Fruit fly (Drosophila melanogaster) whole organism, embryonic: ENCODE measurements around the gene Pink1.

Experiments
- B-H1 ChIP-seq: fragments of 200-800 bp; sonication (Bioruptor generic); IDR thresholded peaks from 3 replicates; pipeline ENCODE4 v1.3.6; 2022; ENCODE audit warnings: missing biosample characterization, missing genetic modification characterization
- Bdp1 ChIP-seq: fragments of 200-800 bp; sonication (Bioruptor generic); optimal IDR thresholded peaks from 3 replicates; lab custom pipeline; 2016; ENCODE audit warnings: missing biosample characterization, missing genetic modification characterization
- CG10366 ChIP-seq: fragments of 200-800 bp; sonication (Bioruptor generic); IDR thresholded peaks from 2 replicates; pipeline ENCODE4 v1.3.6; 2022; ENCODE audit warnings: missing biosample characterization, missing genetic modification characterization
- CG15479 ChIP-seq: fragments of 200-800 bp; sonication (Bioruptor generic); optimal IDR thresholded peaks from 3 replicates; lab custom pipeline; 2019; ENCODE audit warnings: missing biosample characterization, mild to moderate bottlenecking, missing genetic modification characterization, moderate library complexity
- CG15601 ChIP-seq: fragments of 200-800 bp; sonication (Bioruptor generic); optimal IDR thresholded peaks from 3 replicates; lab custom pipeline; 2019; ENCODE audit warnings: missing biosample characterization, mild to moderate bottlenecking, missing genetic modification characterization, moderate library complexity
- CG1602 ChIP-seq: fragments of 200-800 bp; sonication (Bioruptor generic); optimal IDR thresholded peaks from 3 replicates; lab custom pipeline; 2016; ENCODE audit warnings: missing biosample characterization, missing genetic modification characterization
- CG16779 ChIP-seq: fragments of 200-800 bp; sonication (Bioruptor generic); IDR thresholded peaks from 2 replicates; pipeline ENCODE4 v1.3.6; 2022; ENCODE audit warnings: missing biosample characterization, missing genetic modification characterization
- CG2199 ChIP-seq: fragments of 200-800 bp; sonication (Bioruptor generic); IDR thresholded peaks from 3 replicates; pipeline ENCODE4 v1.3.6; 2022; ENCODE audit warnings: missing biosample characterization, missing genetic modification characterization
- CG3281 ChIP-seq: fragments of 200-800 bp; sonication (Bioruptor generic); optimal IDR thresholded peaks from 3 replicates; lab custom pipeline; 2017; ENCODE audit warnings: missing biosample characterization, mild to moderate bottlenecking, missing genetic modification characterization
- CG4404 ChIP-seq: fragments of 200-800 bp; sonication (Bioruptor generic); IDR thresholded peaks from 2 replicates; pipeline ENCODE4 v1.3.6; 2022; ENCODE audit warnings: missing biosample characterization, missing genetic modification characterization
- CG5245 ChIP-seq: fragments of 200-800 bp; sonication (Bioruptor generic); optimal IDR thresholded peaks from 3 replicates; lab custom pipeline; 2016; ENCODE audit warnings: missing biosample characterization, missing genetic modification characterization
- CG8281 ChIP-seq: fragments of 200-800 bp; sonication (Bioruptor generic); optimal IDR thresholded peaks from 2 replicates; lab custom pipeline; 2018; ENCODE audit warnings: missing biosample characterization, mild to moderate bottlenecking, missing genetic modification characterization, moderate library complexity
- Chrac-16 ChIP-seq: fragments of 200-800 bp; sonication (Bioruptor generic); optimal IDR thresholded peaks from 3 replicates; lab custom pipeline; 2016; ENCODE audit warnings: missing biosample characterization, missing genetic modification characterization
- CrebB ChIP-seq: fragments of 200-800 bp; sonication (Bioruptor generic); optimal IDR thresholded peaks from 3 replicates; lab custom pipeline; 2018; ENCODE audit warnings: missing biosample characterization, mild to moderate bottlenecking, missing genetic modification characterization
- Dip3 ChIP-seq: fragments of 200-800 bp; sonication (Bioruptor generic); optimal IDR thresholded peaks from 3 replicates; lab custom pipeline; 2016; ENCODE audit warnings: missing biosample characterization, missing genetic modification characterization
- Doc3 ChIP-seq: fragments of 200-800 bp; sonication (Bioruptor generic); IDR thresholded peaks from 3 replicates; pipeline ENCODE4 v1.3.6; 2022; ENCODE audit warnings: missing biosample characterization, missing genetic modification characterization; ENCODE audit not compliant: partially characterized antibody
- Ets65A ChIP-seq: fragments of 200-800 bp; sonication (Bioruptor generic); peaks from one replicate; lab custom pipeline; 2016; ENCODE audit warnings: missing biosample characterization, missing genetic modification characterization
- HLHmδ ChIP-seq: fragments of 200-800 bp; sonication (Bioruptor generic); optimal IDR thresholded peaks from 2 replicates; lab custom pipeline; 2018; ENCODE audit warnings: missing biosample characterization, mild to moderate bottlenecking, missing genetic modification characterization, moderate library complexity
- Mad ChIP-seq: fragments of 200-800 bp; sonication (Bioruptor generic); optimal IDR thresholded peaks from 2 replicates; lab custom pipeline; 2016; ENCODE audit warnings: missing biosample characterization, missing genetic modification characterization
- Max ChIP-seq: fragments of 200-800 bp; sonication (Bioruptor generic); optimal IDR thresholded peaks from 2 replicates; lab custom pipeline; 2016; ENCODE audit warnings: missing biosample characterization, mild to moderate bottlenecking, missing genetic modification characterization
- NC2β ChIP-seq: fragments of 200-800 bp; sonication (Bioruptor generic); optimal IDR thresholded peaks from 2 replicates; lab custom pipeline; 2016; ENCODE audit warnings: missing biosample characterization, missing genetic modification characterization
- Optix ChIP-seq: fragments of 200-800 bp; sonication (Bioruptor generic); IDR thresholded peaks from 3 replicates; pipeline ENCODE4 v1.3.6; 2022; ENCODE audit warnings: missing biosample characterization, missing genetic modification characterization
- Ssrp ChIP-seq: fragments of 200-800 bp; sonication (Bioruptor generic); optimal IDR thresholded peaks from 2 replicates; lab custom pipeline; 2018; ENCODE audit warnings: missing biosample characterization, mild to moderate bottlenecking, missing genetic modification characterization, moderate library complexity
- ap ChIP-seq: fragments of 200-800 bp; sonication (Bioruptor generic); IDR thresholded peaks from 2 replicates; pipeline ENCODE4 v1.3.6; 2022; ENCODE audit warnings: missing biosample characterization, missing genetic modification characterization
- bowl ChIP-seq: fragments of 200-800 bp; sonication (Bioruptor generic); IDR thresholded peaks from 2 replicates; pipeline ENCODE4 v1.3.6; 2022; ENCODE audit warnings: missing biosample characterization, missing genetic modification characterization
- crp ChIP-seq, 2 experiments: fragments of 200-800 bp; sonication (Bioruptor generic); optimal IDR thresholded peaks; 2 replicates in 1 of 2; 3 replicates in 1 of 2; lab custom pipeline; 2017; ENCODE audit warnings: missing biosample characterization in 2 of 2, missing genetic modification characterization in 2 of 2, mild to moderate bottlenecking in 1 of 2, moderate library complexity in 1 of 2
- danr ChIP-seq: fragments of 200-800 bp; sonication (Bioruptor generic); IDR thresholded peaks from 2 replicates; pipeline ENCODE4 v1.3.6; 2022; ENCODE audit warnings: missing biosample characterization, missing genetic modification characterization
- dysf ChIP-seq: fragments of 200-800 bp; sonication (Bioruptor generic); IDR thresholded peaks from 3 replicates; pipeline ENCODE4 v1.3.6; 2022; ENCODE audit warnings: missing biosample characterization, missing genetic modification characterization
- fd102C ChIP-seq: fragments of 200-800 bp; sonication (Bioruptor generic); optimal IDR thresholded peaks from 2 replicates; lab custom pipeline; 2018; ENCODE audit warnings: missing biosample characterization, mild to moderate bottlenecking, missing genetic modification characterization, moderate library complexity
- fru ChIP-seq: fragments of >200 bp; optimal IDR thresholded peaks from 2 replicates; lab custom pipeline; 2017
- ftz-f1 ChIP-seq: fragments of 200-800 bp; sonication (Bioruptor generic); optimal IDR thresholded peaks from 2 replicates; lab custom pipeline; 2016; ENCODE audit warnings: missing biosample characterization, missing genetic modification characterization
- gcm2 ChIP-seq: fragments of 200-800 bp; sonication (Bioruptor generic); optimal IDR thresholded peaks from 2 replicates; lab custom pipeline; 2016; ENCODE audit warnings: missing biosample characterization, missing genetic modification characterization
- gem ChIP-seq: fragments of 200-800 bp; sonication (Bioruptor generic); optimal IDR thresholded peaks from 2 replicates; lab custom pipeline; 2019; ENCODE audit warnings: missing biosample characterization, mild to moderate bottlenecking, missing genetic modification characterization, moderate library complexity
- hb ChIP-seq: fragments of 200-800 bp; sonication (Bioruptor generic); IDR thresholded peaks from 3 replicates; pipeline ENCODE4 v1.3.6; 2022; ENCODE audit warnings: missing biosample characterization, missing genetic modification characterization; ENCODE audit not compliant: partially characterized antibody
- kah ChIP-seq: fragments of 200-800 bp; sonication (Bioruptor generic); optimal IDR thresholded peaks from 2 replicates; lab custom pipeline; 2018; ENCODE audit warnings: missing biosample characterization, mild to moderate bottlenecking, missing genetic modification characterization
- kay ChIP-seq: fragments of 200-800 bp; sonication (Bioruptor generic); optimal IDR thresholded peaks from 2 replicates; lab custom pipeline; 2016; ENCODE audit warnings: missing biosample characterization, missing genetic modification characterization
- lola ChIP-seq, 3 experiments: fragments of >200 bp in 2 of 3; fragments of 200-800 bp in 1 of 3; sonication (Bioruptor generic) in 1 of 3; optimal IDR thresholded peaks; 2 replicates each; lab custom pipeline; 2017 to 2019; ENCODE audit warnings: missing biosample characterization in 3 of 3, missing genetic modification characterization in 3 of 3, mild to moderate bottlenecking in 1 of 3, moderate library complexity in 1 of 3
- nau ChIP-seq: fragments of 200-800 bp; sonication (Bioruptor generic); optimal IDR thresholded peaks from 3 replicates; lab custom pipeline; 2017; ENCODE audit warnings: missing biosample characterization, mild to moderate bottlenecking, missing genetic modification characterization, missing genetic modification reagents
- pan ChIP-seq, 4 experiments: fragments of >200 bp in 3 of 4; fragments of 200-800 bp in 1 of 4; sonication (Bioruptor generic) in 1 of 4; optimal IDR thresholded peaks in 3 of 4; IDR thresholded peaks in 1 of 4; 2 replicates each; pipeline versions ENCODE4 v1.3.6 to Lab custom; 2017 to 2022; ENCODE audit warnings: missing biosample characterization in 2 of 4, missing genetic modification characterization in 2 of 4, mixed read lengths in 1 of 4
- sc ChIP-seq, 3 experiments: fragments of >200 bp in 2 of 3; fragments of 200-800 bp in 1 of 3; sonication (Bioruptor generic) in 1 of 3; optimal IDR thresholded peaks; 2 replicates in 2 of 3; 3 replicates in 1 of 3; lab custom pipeline; 2017; ENCODE audit warnings: mild to moderate bottlenecking in 1 of 3, missing biosample characterization in 1 of 3, missing genetic modification characterization in 1 of 3, missing genetic modification reagents in 1 of 3
- slou ChIP-seq: fragments of 200-800 bp; sonication (Bioruptor generic); optimal IDR thresholded peaks from 3 replicates; lab custom pipeline; 2016; ENCODE audit warnings: missing biosample characterization, missing genetic modification characterization
- sob ChIP-seq: fragments of 200-800 bp; sonication (Bioruptor generic); IDR thresholded peaks from 2 replicates; pipeline ENCODE4 v1.3.6; 2022; ENCODE audit warnings: missing biosample characterization, missing genetic modification characterization
- sr ChIP-seq: fragments of 200-800 bp; sonication (Bioruptor generic); IDR thresholded peaks from 3 replicates; pipeline ENCODE4 v1.3.6; 2022; ENCODE audit warnings: missing biosample characterization, missing genetic modification characterization
- sug ChIP-seq: fragments of 200-800 bp; optimal IDR thresholded peaks from 2 replicates; lab custom pipeline; 2019; ENCODE audit warnings: missing biosample characterization, mild to moderate bottlenecking, missing genetic modification characterization, moderate library complexity
- tll ChIP-seq, 2 experiments: fragments of 200-800 bp in 1 of 2; fragments of >200 bp in 1 of 2; sonication (Bioruptor generic) in 1 of 2; optimal IDR thresholded peaks; 2 replicates each; lab custom pipeline; 2017 to 2019; ENCODE audit warnings: missing biosample characterization in 2 of 2, missing genetic modification characterization in 2 of 2, mild to moderate bottlenecking in 1 of 2, moderate library complexity in 1 of 2
- unc-4 ChIP-seq: fragments of 200-800 bp; sonication (Bioruptor generic); IDR thresholded peaks from 2 replicates; pipeline ENCODE4 v1.3.6; 2022; ENCODE audit warnings: missing biosample characterization, missing genetic modification characterization; ENCODE audit not compliant: partially characterized antibody
- vvl ChIP-seq: fragments of 200-800 bp; sonication (Bioruptor generic); IDR thresholded peaks from 2 replicates; pipeline ENCODE4 v1.3.6; 2022; ENCODE audit warnings: missing biosample characterization, missing genetic modification characterization

Gene Pink1

dm6 chrX:6678635-6679501 is 4.7 kb upstream of the Pink1 start, which contains the start of gene ND-ASHI (continued):
- TF ChIP-seq ap (GFP tag; lab: Robert Waterston, UW) (peak; percentile 93), Ssrp (tag; lab: Kevin White, UChicago) (peak; percentile 84), HLHmδ (GFP tag; lab: Kevin White, UChicago) (no peak), pan (optimal IDR thresholded peaks at IDR 0.05; lab: Kevin White, UChicago) (no peak), pan (GFP tag; optimal IDR thresholded peaks at IDR 0.05 in 1 of 2, IDR thresholded peaks at IDR 0.05 in 1 of 2) (peak in 1 of 2 experiments; percentile 97), NC2β (GFP tag; lab: Kevin White, UChicago) (peak; percentile 88), kay (GFP tag; lab: Kevin White, UChicago) (peak; percentile 88), CG15479 (GFP tag; lab: Kevin White, UChicago) (no peak), dysf (peak; percentile 96), sob (GFP tag; lab: Robert Waterston, UW) (peak; percentile 97), gem (tag; lab: Kevin White, UChicago) (peak; percentile 94), Optix (peak; percentile 94), bowl (GFP tag; lab: Robert Waterston, UW) (peak; percentile 81; the same call in 1 of the 2 replicates), slou (GFP tag; lab: Kevin White, UChicago) (peak; percentile 87), CG16779 (GFP tag; lab: Robert Waterston, UW) (peak; percentile 96), sr (peak; percentile 90), unc-4 (GFP tag; lab: Robert Waterston, UW) (no peak), nau (GFP tag; lab: Kevin White, UChicago) (no peak), ftz-f1 (GFP tag; lab: Kevin White, UChicago) (peak; percentile 69), fd102C (GFP tag; lab: Kevin White, UChicago) (peak; percentile 15), danr (GFP tag; lab: Robert Waterston, UW) (peak; percentile 92), Ets65A (GFP tag; lab: Kevin White, UChicago) (peak; percentile 98), lola (GFP tag; optimal IDR thresholded peaks at IDR 0.05; lab: Kevin White, UChicago) (peak in 1 of 3 experiments; percentile 76), Bdp1 (GFP tag; lab: Kevin White, UChicago) (peak; percentile 83), vvl (peak; percentile 99), gcm2 (peak; percentile 93), Chrac-16 (GFP tag; lab: Kevin White, UChicago) (peak; percentile 94), CG10366 (GFP tag; lab: Robert Waterston, UW) (peak; percentile 95), Mad (GFP tag; lab: Kevin White, UChicago) (peak; percentile 89), CG8281 (tag; lab: Kevin White, UChicago) (no peak), CG5245 (peak; percentile 94), sug (tag; lab: Kevin White, UChicago) (peak; percentile 90), tll (GFP tag; optimal IDR thresholded peaks at IDR 0.05; lab: Kevin White, UChicago) (no peak), Dip3 (GFP tag; lab: Kevin White, UChicago) (peak; percentile 94), fru (lab: Kevin White, UChicago) (no peak), sc (optimal IDR thresholded peaks at IDR 0.05; lab: Kevin White, UChicago) (no peak), sc (GFP tag; optimal IDR thresholded peaks at IDR 0.05; lab: Kevin White, UChicago) (peak; percentile 82), B-H1 (peak; percentile 91), Max (GFP tag; lab: Kevin White, UChicago) (peak; percentile 94), CG1602 (GFP tag; lab: Kevin White, UChicago) (peak; percentile 91), CG3281 (peak; percentile 97), CrebB (tag; lab: Kevin White, UChicago) (peak; percentile 95), Doc3 (GFP tag; lab: Robert Waterston, UW) (no peak), hb (GFP tag; lab: Robert Waterston, UW) (no peak), CG15601 (tag; lab: Kevin White, UChicago) (peak; percentile 83), crp (GFP tag; optimal IDR thresholded peaks at IDR 0.05; lab: Kevin White, UChicago) (peak in 1 of 2 experiments; percentile 49), CG2199 (GFP tag; lab: Robert Waterston, UW) (peak; percentile 90), kah (GFP tag; lab: Kevin White, UChicago) (peak; percentile 56), CG4404 (GFP tag; lab: Robert Waterston, UW) (peak; percentile 85)
